Worm (Caenorhabditis elegans) whole organism, L3 larva: ENCODE results near the gene F01D5.5.

Experiments
- R02D3.7 ChIP-seq: fragments of 150-350 bp; optimal IDR thresholded peaks from 2 replicates; lab custom pipeline; 2014; ENCODE audit warnings: missing biosample characterization, missing genetic modification characterization
- ZK546.5 ChIP-seq: sonication (generic microtip); optimal IDR thresholded peaks from 2 replicates; lab custom pipeline; 2017; ENCODE audit warnings: missing biosample characterization, missing genetic modification characterization
- aly-2 ChIP-seq: fragments of 150-350 bp; optimal IDR thresholded peaks from 2 replicates; lab custom pipeline; 2014; ENCODE audit warnings: missing biosample characterization, missing genetic modification characterization
- ama-1 ChIP-seq: fragments of 150-350 bp; optimal IDR thresholded peaks from 2 replicates; lab custom pipeline; 2018
- ceh-28 ChIP-seq: fragments of 150-350 bp; optimal IDR thresholded peaks from 2 replicates; lab custom pipeline; 2014; ENCODE audit warnings: missing biosample characterization, missing genetic modification reagents, missing genetic modification characterization
- ceh-82 ChIP-seq: fragments of 150-350 bp; optimal IDR thresholded peaks from 2 replicates; lab custom pipeline; 2014; ENCODE audit warnings: missing biosample characterization, missing genetic modification characterization
- ceh-9 ChIP-seq: sonication (generic microtip); optimal IDR thresholded peaks from 2 replicates; lab custom pipeline; 2018; ENCODE audit warnings: missing biosample characterization, missing genetic modification characterization
- daf-12 ChIP-seq: fragments of 150-350 bp; optimal IDR thresholded peaks from 2 replicates; lab custom pipeline; 2014; ENCODE audit warnings: missing biosample characterization, missing genetic modification reagents, missing genetic modification characterization
- egl-27 ChIP-seq: sonication (generic microtip); optimal IDR thresholded peaks from 4 replicates; lab custom pipeline; 2017; ENCODE audit warnings: missing biosample characterization, missing genetic modification reagents, missing genetic modification characterization
- egl-5 ChIP-seq: fragments of 150-350 bp; optimal IDR thresholded peaks from 2 replicates; lab custom pipeline; 2017; ENCODE audit warnings: missing biosample characterization, missing genetic modification reagents, missing genetic modification characterization, inconsistent platforms
- elt-1 ChIP-seq: fragments of 150-350 bp; optimal IDR thresholded peaks from 2 replicates; lab custom pipeline; 2014; ENCODE audit warnings: missing biosample characterization, missing genetic modification characterization
- elt-2 ChIP-seq: sonication (generic microtip); optimal IDR thresholded peaks from 2 replicates; lab custom pipeline; 2016; ENCODE audit warnings: missing genetic modification reagents, mild to moderate bottlenecking, missing genetic modification characterization, missing compliant biosample characterization
- elt-3 ChIP-seq, 3 experiments: fragments of 150-350 bp in 1 of 3; sonication (generic microtip) in 2 of 3; optimal IDR thresholded peaks; 2 replicates in 2 of 3; 4 replicates in 1 of 3; lab custom pipeline; 2014 to 2017; ENCODE audit warnings: missing biosample characterization in 3 of 3, missing genetic modification characterization in 3 of 3
- eor-1 ChIP-seq, 2 experiments: fragments of 150-350 bp; optimal IDR thresholded peaks; 2 replicates each; lab custom pipeline; 2014 to 2018; ENCODE audit warnings: missing biosample characterization in 2 of 2, missing genetic modification characterization in 2 of 2
- fkh-10 ChIP-seq: sonication (generic microtip); optimal IDR thresholded peaks from 2 replicates; lab custom pipeline; 2017; ENCODE audit warnings: missing biosample characterization, missing genetic modification reagents, missing genetic modification characterization
- fkh-2 ChIP-seq: fragments of 150-350 bp; optimal IDR thresholded peaks from 2 replicates; lab custom pipeline; 2014; ENCODE audit warnings: missing biosample characterization, missing genetic modification reagents, missing genetic modification characterization
- fos-1 ChIP-seq: fragments of 150-350 bp; optimal IDR thresholded peaks from 2 replicates; lab custom pipeline; 2014; ENCODE audit warnings: missing biosample characterization, missing genetic modification characterization
- hmg-11 ChIP-seq: sonication (generic microtip); optimal IDR thresholded peaks from 2 replicates; lab custom pipeline; 2016; ENCODE audit warnings: missing genetic modification characterization, missing compliant biosample characterization
- lin-15B ChIP-seq: fragments of 150-350 bp; optimal IDR thresholded peaks from 2 replicates; lab custom pipeline; 2014; ENCODE audit warnings: missing biosample characterization, missing genetic modification characterization
- lsy-12 ChIP-seq: sonication (generic microtip); optimal IDR thresholded peaks from 2 replicates; lab custom pipeline; 2016; ENCODE audit warnings: mild to moderate bottlenecking, missing genetic modification characterization, missing compliant biosample characterization
- mdl-1 ChIP-seq: fragments of 150-350 bp; optimal IDR thresholded peaks from 2 replicates; lab custom pipeline; 2014; ENCODE audit warnings: missing biosample characterization, missing genetic modification characterization
- mml-1 ChIP-seq: fragments of 150-350 bp; sonication (generic microtip); optimal IDR thresholded peaks from 3 replicates; lab custom pipeline; 2014; ENCODE audit warnings: missing biosample characterization, missing genetic modification characterization
- nfya-1 ChIP-seq: sonication (generic microtip); optimal IDR thresholded peaks from 2 replicates; lab custom pipeline; 2017; ENCODE audit warnings: missing genetic modification characterization, mild to moderate bottlenecking, missing compliant biosample characterization, antibody characterized with exemption, moderate library complexity; ENCODE audit not compliant: insufficient read depth
- nhr-11 ChIP-seq: fragments of 150-350 bp; optimal IDR thresholded peaks from 2 replicates; lab custom pipeline; 2014; ENCODE audit warnings: missing biosample characterization, missing genetic modification characterization
- nhr-12 ChIP-seq: fragments of 150-350 bp; optimal IDR thresholded peaks from 2 replicates; lab custom pipeline; 2014; ENCODE audit warnings: missing biosample characterization, missing genetic modification characterization
- nhr-23 ChIP-seq: fragments of 150-350 bp; optimal IDR thresholded peaks from 2 replicates; lab custom pipeline; 2014; ENCODE audit warnings: missing biosample characterization, missing genetic modification reagents, missing genetic modification characterization
- nhr-237 ChIP-seq: fragments of 150-350 bp; optimal IDR thresholded peaks from 2 replicates; lab custom pipeline; 2014; ENCODE audit warnings: missing biosample characterization, missing genetic modification characterization
- nhr-25 ChIP-seq: sonication (generic microtip); optimal IDR thresholded peaks from 2 replicates; lab custom pipeline; 2017; ENCODE audit warnings: missing biosample characterization, missing genetic modification characterization
- nhr-28 ChIP-seq: fragments of 150-350 bp; optimal IDR thresholded peaks from 2 replicates; lab custom pipeline; 2014; ENCODE audit warnings: missing biosample characterization, missing genetic modification characterization
- nhr-43 ChIP-seq: sonication (generic microtip); optimal IDR thresholded peaks from 2 replicates; lab custom pipeline; 2016; ENCODE audit warnings: mild to moderate bottlenecking, missing genetic modification characterization, missing compliant biosample characterization; ENCODE audit not compliant: poor library complexity, severe bottlenecking
- nhr-67 ChIP-seq: fragments of 150-350 bp; optimal IDR thresholded peaks from 2 replicates; lab custom pipeline; 2014; ENCODE audit warnings: missing biosample characterization, missing genetic modification characterization
- nhr-76 ChIP-seq: fragments of 150-350 bp; sonication (generic microtip); optimal IDR thresholded peaks from 5 replicates; lab custom pipeline; 2014; ENCODE audit warnings: missing biosample characterization, missing genetic modification characterization
- nhr-77 ChIP-seq: fragments of 150-350 bp; optimal IDR thresholded peaks from 2 replicates; lab custom pipeline; 2014; ENCODE audit warnings: missing biosample characterization, missing genetic modification characterization
- pha-4 ChIP-seq: fragments of 150-350 bp; optimal IDR thresholded peaks from 2 replicates; lab custom pipeline; 2014; ENCODE audit warnings: missing biosample characterization, missing genetic modification reagents, missing genetic modification characterization
- pqm-1 ChIP-seq: fragments of 150-350 bp; optimal IDR thresholded peaks from 2 replicates; lab custom pipeline; 2017; ENCODE audit warnings: missing biosample characterization, missing genetic modification characterization, inconsistent platforms
- sea-2 ChIP-seq: fragments of 150-350 bp; sonication (generic microtip); optimal IDR thresholded peaks from 4 replicates; lab custom pipeline; 2014; ENCODE audit warnings: missing biosample characterization, missing genetic modification reagents, missing genetic modification characterization
- snpc-4 ChIP-seq: fragments of 150-350 bp; optimal IDR thresholded peaks from 2 replicates; lab custom pipeline; 2014; ENCODE audit warnings: missing biosample characterization, missing genetic modification characterization
- tbx-2 ChIP-seq: sonication (generic microtip); optimal IDR thresholded peaks from 2 replicates; lab custom pipeline; 2016; ENCODE audit warnings: mild to moderate bottlenecking, missing genetic modification characterization, missing compliant biosample characterization
- unc-39 ChIP-seq: sonication (generic microtip); optimal IDR thresholded peaks from 4 replicates; lab custom pipeline; 2017; ENCODE audit warnings: missing biosample characterization, missing genetic modification characterization
- unc-62 ChIP-seq: fragments of 150-350 bp; sonication (generic microtip); optimal IDR thresholded peaks from 4 replicates; lab custom pipeline; 2014; ENCODE audit warnings: missing biosample characterization, missing genetic modification reagents, missing genetic modification characterization
- zag-1 ChIP-seq: fragments of 150-350 bp; optimal IDR thresholded peaks from 2 replicates; lab custom pipeline; 2014; ENCODE audit warnings: missing biosample characterization, missing genetic modification characterization
- ztf-11 ChIP-seq: fragments of 150-350 bp; optimal IDR thresholded peaks from 2 replicates; lab custom pipeline; 2014; ENCODE audit warnings: missing biosample characterization, missing genetic modification characterization
- ztf-4 ChIP-seq: fragments of 150-350 bp; optimal IDR thresholded peaks from 2 replicates; lab custom pipeline; 2014; ENCODE audit warnings: missing biosample characterization, missing genetic modification characterization

The F01D5.5 gene

ce11 chrII:14044199-14044598 lies 42.1 kb upstream of the F01D5.5 start (continued):
- no peak for TF ChIP-seq elt-3 (tag; optimal IDR thresholded peaks at IDR 0.05; lab: Kevin White, UChicago)
- no peak for TF ChIP-seq nhr-67 (tag; lab: Kevin White, UChicago)
- TF ChIP-seq eor-1 (tag; optimal IDR thresholded peaks at IDR 0.05; lab: Kevin White, UChicago) = no peak
- no peak for TF ChIP-seq daf-12 (tag; lab: Kevin White, UChicago)
- no peak for TF ChIP-seq nhr-237 (tag; lab: Kevin White, UChicago)
- peak; percentile 90 for TF ChIP-seq pqm-1 (tag; lab: Kevin White, UChicago)
- TF ChIP-seq nfya-1 (tag; lab: Kevin White, UChicago) = peak; percentile 81
- TF ChIP-seq nhr-76 (tag; lab: Kevin White, UChicago) = no peak
- TF ChIP-seq snpc-4 (tag; lab: Kevin White, UChicago) = peak; percentile 56

ce11 chrII:14042836-14043604 lies 40.9 kb upstream of the F01D5.5 start:
- TF ChIP-seq nfya-1 (tag; lab: Kevin White, UChicago) = peak; percentile 1
- TF ChIP-seq nhr-237 (tag; lab: Kevin White, UChicago) = no peak
- no peak for TF ChIP-seq ceh-28 (tag; lab: Kevin White, UChicago)
- peak; percentile 80 for TF ChIP-seq pha-4
- peak; percentile 75 for TF ChIP-seq mml-1 (tag; lab: Kevin White, UChicago)
- peak; percentile 66 for TF ChIP-seq pqm-1 (tag; lab: Kevin White, UChicago)
- peak; percentile 6 for TF ChIP-seq snpc-4 (tag; lab: Kevin White, UChicago)
- TF ChIP-seq ztf-4 (tag; lab: Kevin White, UChicago) = no peak
- TF ChIP-seq ztf-11 (tag; lab: Kevin White, UChicago) = no peak
- TF ChIP-seq elt-2 (tag; lab: Kevin White, UChicago) = peak; percentile 68
- TF ChIP-seq nhr-28 = no peak
- no peak for TF ChIP-seq daf-12 (tag; lab: Kevin White, UChicago)
- TF ChIP-seq ama-1 (lab: Kevin White, UChicago) = no peak
- TF ChIP-seq unc-39 (tag; lab: Kevin White, UChicago) = no peak
- TF ChIP-seq zag-1 = no peak
- TF ChIP-seq ceh-9 (tag; lab: Kevin White, UChicago) = no peak
- no peak for TF ChIP-seq nhr-23
- no peak for TF ChIP-seq lsy-12 (tag; lab: Kevin White, UChicago)
- TF ChIP-seq nhr-43 (tag; lab: Kevin White, UChicago) = peak; percentile 18
- no peak for TF ChIP-seq ceh-82 (tag; lab: Kevin White, UChicago)
- no peak for TF ChIP-seq eor-1 (tag; optimal IDR thresholded peaks at IDR 0.05; lab: Kevin White, UChicago)
- TF ChIP-seq nhr-77 (tag; lab: Kevin White, UChicago) = no peak
- no peak for TF ChIP-seq elt-3 (tag; optimal IDR thresholded peaks at IDR 0.05; lab: Kevin White, UChicago)
- TF ChIP-seq, all 47 proteins: peak for 7

- TF ChIP-seq ceh-82 (tag; lab: Kevin White, UChicago) = no peak
- peak; percentile 76 for TF ChIP-seq snpc-4 (tag; lab: Kevin White, UChicago)
- peak; percentile 82 for TF ChIP-seq nhr-11 (tag; lab: Kevin White, UChicago)
- peak; percentile 98 for TF ChIP-seq mdl-1
- TF ChIP-seq ceh-28 (tag; lab: Kevin White, UChicago) = peak; percentile 88
- TF ChIP-seq lsy-12 (tag; lab: Kevin White, UChicago) = peak; percentile 79
- TF ChIP-seq elt-1 (tag; lab: Kevin White, UChicago) = peak; percentile 44
- no peak for TF ChIP-seq daf-12 (tag; lab: Kevin White, UChicago)
- TF ChIP-seq nhr-12 = no peak
- TF ChIP-seq fos-1 (tag; lab: Kevin White, UChicago) = no peak
- TF ChIP-seq unc-62 = peak; percentile 93
- peak; percentile 60 for TF ChIP-seq nhr-25
- TF ChIP-seq fkh-10 = peak; percentile 68
- peak; percentile 65 for TF ChIP-seq lin-15B (tag; lab: Kevin White, UChicago)
- TF ChIP-seq egl-5 (tag; lab: Kevin White, UChicago) = peak; percentile 93
- TF ChIP-seq elt-3 (tag; optimal IDR thresholded peaks at IDR 0.05; lab: Kevin White, UChicago) = no peak
- TF ChIP-seq nhr-23 = peak; percentile 87
- TF ChIP-seq nhr-237 (tag; lab: Kevin White, UChicago) = no peak
- TF ChIP-seq nhr-67 (tag; lab: Kevin White, UChicago) = no peak
- peak; percentile 71 for TF ChIP-seq R02D3.7 (tag; lab: Kevin White, UChicago)
- TF ChIP-seq ZK546.5 (tag; lab: Kevin White, UChicago) = peak; percentile 25
- TF ChIP-seq nhr-76 (tag; lab: Kevin White, UChicago) = no peak
- TF ChIP-seq aly-2 (tag; lab: Kevin White, UChicago) = no peak
- peak; percentile 72 for TF ChIP-seq ztf-4 (tag; lab: Kevin White, UChicago)
- peak; percentile 76 for TF ChIP-seq zag-1
- peak; percentile 85 for TF ChIP-seq pha-4
- peak; percentile 92 for TF ChIP-seq elt-2 (tag; lab: Kevin White, UChicago)
- TF ChIP-seq tbx-2 (tag; lab: Kevin White, UChicago) = peak; percentile 84
- TF ChIP-seq ceh-9 (tag; lab: Kevin White, UChicago) = no peak
- TF ChIP-seq unc-39 (tag; lab: Kevin White, UChicago) = no peak
- TF ChIP-seq nhr-77 (tag; lab: Kevin White, UChicago) = peak; percentile 45
- TF ChIP-seq nhr-43 (tag; lab: Kevin White, UChicago) = peak; percentile 82
- no peak for TF ChIP-seq sea-2
- TF ChIP-seq fkh-2 (tag; lab: Kevin White, UChicago) = no peak
- TF ChIP-seq hmg-11 (tag; lab: Kevin White, UChicago) = peak; percentile 98
- TF ChIP-seq egl-27 (tag; lab: Kevin White, UChicago) = peak; percentile 82
These were observed 38.2 kb upstream of the F01D5.5 start for ce11 chrII:14040204-14040842.
